Worm (Caenorhabditis elegans): ENCODE measurements around the gene piga-1.

DNA sequence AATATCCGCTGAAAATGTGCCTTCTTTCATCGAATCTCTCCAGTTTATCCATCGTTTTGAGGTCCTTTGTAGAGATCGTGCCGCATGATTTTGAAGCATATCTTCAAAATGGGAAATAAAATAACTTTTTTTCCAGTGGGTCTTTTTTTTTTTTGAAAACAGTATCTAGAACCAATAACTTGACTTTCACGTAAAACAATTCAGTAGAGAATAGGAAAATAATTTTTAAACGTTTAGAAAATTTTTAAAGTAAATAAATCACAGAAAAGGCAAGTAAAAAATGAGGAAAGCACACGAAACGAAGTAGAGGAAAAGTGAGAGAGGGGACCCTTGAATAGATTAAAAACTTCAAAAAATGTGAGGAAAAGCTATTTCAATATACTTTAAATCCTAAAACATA, 37.3 kb upstream of the piga-1 start, which contains the start of gene chdh-1:
- no peak for TF ChIP-seq ztf-23 (GFP tag; IDR thresholded peaks at IDR 0.05)
- no peak for TF ChIP-seq T22C8.4 (GFP tag; IDR thresholded peaks at IDR 0.05)
- TF ChIP-seq flt-1 (GFP tag; IDR thresholded peaks at IDR 0.05) = no peak
- no peak for TF ChIP-seq med-1 (GFP tag; optimal IDR thresholded peaks at IDR 0.05; ENCODE audit: insufficient read depth)
- TF ChIP-seq tab-1 (GFP tag; IDR thresholded peaks at IDR 0.05) = no peak
